Worm (Caenorhabditis elegans): ENCODE measurements around the gene Y46E12A.3.

Gene Y46E12A.3

DNA sequence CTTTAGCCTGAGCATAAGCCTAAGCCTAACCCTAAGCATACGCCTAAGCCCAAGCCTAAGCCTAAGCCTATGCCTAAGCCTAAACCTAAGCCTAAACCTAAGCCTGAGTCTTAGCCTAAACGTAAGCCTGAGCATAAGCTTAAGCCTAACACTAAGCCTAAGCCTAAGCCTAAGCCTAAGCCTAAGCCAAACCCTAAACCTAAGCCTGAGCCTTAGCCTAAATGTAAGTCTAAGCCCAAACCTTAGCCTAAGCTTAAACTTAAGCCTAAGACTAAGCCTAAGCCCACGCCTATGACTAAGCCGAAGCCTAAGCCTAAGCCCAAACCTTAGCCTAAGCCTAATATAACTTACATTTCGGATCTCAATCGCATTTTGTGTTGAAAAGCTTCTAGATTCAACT is 50.7 kb downstream of the Y46E12A.3 start:
- no peak for TF ChIP-seq W03F9.2 (tag; optimal IDR thresholded peaks at IDR 0.05)
- no peak for TF ChIP-seq him-1 (tag; optimal IDR thresholded peaks at IDR 0.05)
- TF ChIP-seq dao-5 (tag; optimal IDR thresholded peaks at IDR 0.05), result no peak

ce11 chrIII:1702337-1702736 is 52.4 kb downstream of the Y46E12A.3 start, which contains the start of gene spex-3:
Gene spex-3, minus strand, starts transcription at chrIII:1702437.
- TF ChIP-seq W03F9.2 (tag; optimal IDR thresholded peaks at IDR 0.05) (no peak), dao-5 (tag; optimal IDR thresholded peaks at IDR 0.05) (no peak), him-1 (tag; optimal IDR thresholded peaks at IDR 0.05) (no peak)
